Worm (Caenorhabditis elegans) whole organism, early embryonic: Measurements from ENCODE around the gene vap-1.

Experiments
- B0310.2 ChIP-seq: sonication (generic microtip); optimal IDR thresholded peaks from 2 replicates; lab custom pipeline; 2016; ENCODE audit warnings: mild to moderate bottlenecking, missing genetic modification characterization, missing compliant biosample characterization
- F13C5.2 ChIP-seq: sonication (generic microtip); optimal IDR thresholded peaks from 2 replicates; lab custom pipeline; 2017; ENCODE audit warnings: mild to moderate bottlenecking, missing genetic modification characterization, inconsistent platforms, missing compliant biosample characterization
- aly-1 ChIP-seq: sonication (generic microtip); optimal IDR thresholded peaks from 2 replicates; lab custom pipeline; 2016; ENCODE audit warnings: missing genetic modification characterization, missing compliant biosample characterization
- ama-1 ChIP-seq: fragments of 150-350 bp; optimal IDR thresholded peaks from 2 replicates; lab custom pipeline; 2014
- ceh-13 ChIP-seq: fragments of 200-800 bp; sonication (Bioruptor generic); optimal IDR thresholded peaks from 2 replicates; lab custom pipeline; 2018; ENCODE audit warnings: mild to moderate bottlenecking, missing genetic modification characterization, missing compliant biosample characterization
- ceh-36 ChIP-seq: sonication (generic microtip); optimal IDR thresholded peaks from 2 replicates; lab custom pipeline; 2016; ENCODE audit warnings: missing genetic modification characterization, inconsistent platforms, missing compliant biosample characterization
- ets-7 ChIP-seq: sonication (generic microtip); optimal IDR thresholded peaks from 2 replicates; lab custom pipeline; 2016; ENCODE audit warnings: missing genotype, missing genetic modification characterization, missing compliant biosample characterization
- flt-1 ChIP-seq: fragments of 200-800 bp; sonication (Bioruptor generic); IDR thresholded peaks from 2 replicates; pipeline ENCODE4 v1.3.6; 2022; ENCODE audit warnings: missing genetic modification characterization, missing compliant biosample characterization
- hmbx-1 ChIP-seq: sonication (generic microtip); optimal IDR thresholded peaks from 2 replicates; lab custom pipeline; 2016; ENCODE audit warnings: mild to moderate bottlenecking, missing genetic modification characterization, missing compliant biosample characterization
- hmg-4 ChIP-seq: fragments of 200-800 bp; sonication (Bioruptor generic); optimal IDR thresholded peaks from 2 replicates; lab custom pipeline; 2018; ENCODE audit warnings: mild to moderate bottlenecking, missing genetic modification characterization, missing compliant biosample characterization
- hnd-1 ChIP-seq: sonication (generic microtip); optimal IDR thresholded peaks from 2 replicates; lab custom pipeline; 2016; ENCODE audit warnings: missing genetic modification characterization, missing compliant biosample characterization
- pes-1 ChIP-seq: fragments of 200-800 bp; sonication (Bioruptor generic); IDR thresholded peaks from 2 replicates; pipeline ENCODE4 v1.3.6; 2022; ENCODE audit warnings: missing genetic modification reagents, missing genetic modification characterization, missing compliant biosample characterization
- scrt-1 ChIP-seq: fragments of 200-800 bp; sonication (Bioruptor generic); IDR thresholded peaks from 2 replicates; pipeline ENCODE4 v1.3.6; 2022; ENCODE audit warnings: missing genetic modification characterization, missing compliant biosample characterization
- sea-1 ChIP-seq: fragments of 200-800 bp; sonication (Bioruptor generic); conservative IDR thresholded peaks from 2 replicates; pipeline ENCODE4 v1.3.6; 2022; ENCODE audit warnings: missing genetic modification characterization, missing compliant biosample characterization
- tbx-11 ChIP-seq: fragments of 200-800 bp; sonication (Bioruptor generic); IDR thresholded peaks from 2 replicates; pipeline ENCODE4 v1.3.6; 2022; ENCODE audit warnings: missing genetic modification characterization, missing compliant biosample characterization
- tbx-37 ChIP-seq: fragments of 200-800 bp; sonication (Bioruptor generic); conservative IDR thresholded peaks from 2 replicates; pipeline ENCODE4 v1.3.6; 2022; ENCODE audit warnings: missing genetic modification reagents, missing genetic modification characterization, missing compliant biosample characterization
- tra-4 ChIP-seq: sonication (generic microtip); optimal IDR thresholded peaks from 2 replicates; lab custom pipeline; 2017; ENCODE audit warnings: missing genetic modification characterization, missing compliant biosample characterization

vap-1 gene

DNA sequence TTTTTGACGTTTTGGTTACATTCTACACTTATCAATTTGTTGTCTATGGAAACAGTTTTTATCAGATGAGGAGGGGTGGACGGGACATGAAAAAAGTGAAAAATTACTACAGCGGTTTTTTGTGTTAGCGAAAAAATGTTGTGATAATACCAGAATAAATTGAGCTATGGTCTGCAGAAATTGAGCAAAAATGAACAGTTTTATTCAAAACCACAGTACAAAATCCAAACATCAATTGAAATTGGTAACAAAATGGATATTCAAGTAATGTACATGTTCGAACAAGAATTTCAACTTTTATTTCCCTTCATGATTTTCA lies 28.2 kb upstream of the vap-1 start:
- TF ChIP-seq ets-7 (tag; lab: Kevin White, UChicago) (no peak), ceh-36 (tag; lab: Kevin White, UChicago) (no peak), flt-1 (GFP tag; lab: Robert Waterston, UW) (no peak), aly-1 (tag; lab: Kevin White, UChicago) (no peak), tbx-11 (GFP tag; lab: Robert Waterston, UW) (no peak), B0310.2 (no peak), tbx-37 (no peak), hmbx-1 (no peak), hmg-4 (GFP tag; lab: Kevin White, UChicago) (no peak), scrt-1 (no peak)

DNA sequence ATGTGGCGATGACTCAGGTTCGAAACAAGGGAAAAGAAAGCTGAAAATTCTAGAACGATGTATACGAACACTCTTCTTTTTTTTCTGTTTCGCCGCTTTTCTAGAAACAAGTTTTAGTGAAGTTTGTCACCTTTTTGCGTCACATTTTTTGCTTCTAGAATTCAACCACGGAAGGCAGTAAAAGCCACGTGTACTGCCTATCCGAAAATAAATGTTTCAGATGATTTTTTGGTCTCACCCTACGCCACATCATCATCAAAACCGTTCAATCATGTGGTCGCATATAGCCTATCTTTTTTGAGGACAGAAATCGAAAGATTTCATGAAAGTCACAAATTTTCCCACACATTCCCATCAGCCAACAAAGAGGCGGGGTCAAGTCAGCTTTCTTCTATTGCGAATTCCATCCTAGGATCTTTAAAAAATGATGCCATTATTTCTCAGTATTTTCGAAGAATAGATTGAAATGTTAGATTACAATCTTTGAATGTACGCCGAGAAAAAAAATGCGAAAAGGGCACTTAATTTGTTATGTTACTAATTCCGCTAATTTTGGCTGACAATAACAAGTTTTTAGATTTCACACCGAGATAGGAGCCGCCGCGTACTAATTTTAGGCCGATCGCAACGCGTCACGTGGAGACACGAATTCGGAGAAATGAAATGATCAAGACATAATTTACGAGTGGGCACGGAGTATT lies 27.7 kb upstream of the vap-1 start:
- TF ChIP-seq tra-4 (tag; lab: Kevin White, UChicago) (no peak), hnd-1 (tag; lab: Kevin White, UChicago) (no peak), pes-1 (GFP tag; lab: Robert Waterston, UW) (no peak), tbx-37 (no peak), ets-7 (tag; lab: Kevin White, UChicago) (no peak), F13C5.2 (no peak), flt-1 (GFP tag; lab: Robert Waterston, UW) (no peak), scrt-1 (no peak), sea-1 (GFP tag; lab: Robert Waterston, UW) (no peak), ceh-36 (tag; lab: Kevin White, UChicago) (no peak), aly-1 (tag; lab: Kevin White, UChicago) (no peak)

DNA sequence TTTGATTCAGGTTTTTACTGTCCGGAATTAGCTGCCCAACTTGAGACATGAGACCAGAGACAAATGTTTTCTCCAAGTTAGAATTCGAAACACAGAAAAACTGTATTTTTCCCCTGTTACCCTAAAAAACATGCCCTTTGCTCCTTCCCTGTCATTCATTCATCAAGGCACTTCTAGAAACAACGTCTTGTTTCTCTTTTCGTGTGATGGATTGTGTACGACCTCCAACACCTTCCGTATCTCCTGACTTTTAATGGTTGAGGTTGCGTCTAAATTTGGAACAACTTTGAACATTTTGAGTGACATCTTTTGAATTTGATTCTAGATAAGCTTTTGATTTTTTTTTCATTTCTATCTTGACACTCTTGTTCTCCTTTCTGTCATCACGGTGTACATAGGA lies 26.2 kb upstream of the vap-1 start:
- TF ChIP-seq F13C5.2 (no peak), tra-4 (tag; lab: Kevin White, UChicago) (no peak), ets-7 (tag; lab: Kevin White, UChicago) (no peak), ceh-36 (tag; lab: Kevin White, UChicago) (no peak), pes-1 (GFP tag; lab: Robert Waterston, UW) (no peak), tbx-11 (GFP tag; lab: Robert Waterston, UW) (no peak), hmbx-1 (no peak), flt-1 (GFP tag; lab: Robert Waterston, UW) (no peak), B0310.2 (no peak), scrt-1 (no peak), aly-1 (tag; lab: Kevin White, UChicago) (no peak), ceh-13 (GFP tag; lab: Kevin White, UChicago) (no peak), tbx-37 (no peak), sea-1 (GFP tag; lab: Robert Waterston, UW) (no peak), hnd-1 (tag; lab: Kevin White, UChicago) (no peak)

DNA sequence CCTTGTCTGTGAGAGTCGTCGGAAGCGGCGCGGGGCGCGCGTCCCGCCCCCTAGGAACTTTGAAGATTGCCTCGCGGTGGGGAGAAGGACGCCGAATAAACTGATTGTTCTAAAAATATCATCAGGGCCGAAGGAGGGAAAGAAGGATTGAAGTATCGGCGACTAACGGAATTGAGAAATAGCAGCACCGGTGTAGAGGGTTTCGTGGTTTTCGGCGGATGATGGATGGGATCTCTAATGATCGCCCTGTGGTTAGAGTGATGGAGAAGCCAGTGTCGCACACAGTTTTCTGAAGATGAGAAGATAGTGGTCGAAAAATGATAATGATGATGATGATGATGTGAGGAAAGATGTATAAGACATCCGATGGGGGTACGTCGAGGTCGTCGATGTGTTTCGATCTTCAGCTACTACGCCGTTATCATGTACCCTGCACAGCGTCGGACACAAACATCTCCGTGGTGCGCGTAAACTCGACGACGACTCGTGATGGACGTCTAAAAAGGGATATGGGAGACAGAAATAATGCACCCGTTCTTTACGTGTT lies 25.2 kb upstream of the vap-1 start, which contains the start of gene osm-11:
osm-11 (minus strand) TSS at position 51 of the 547 bp plus-strand sequence.
- TF ChIP-seq ama-1 (lab: Kevin White, UChicago) (no peak), sea-1 (GFP tag; lab: Robert Waterston, UW) (no peak), ets-7 (tag; lab: Kevin White, UChicago) (no peak), scrt-1 (no peak), hmg-4 (GFP tag; lab: Kevin White, UChicago) (no peak), ceh-13 (GFP tag; lab: Kevin White, UChicago) (no peak), ceh-36 (tag; lab: Kevin White, UChicago) (no peak), B0310.2 (no peak), tbx-37 (no peak), hnd-1 (tag; lab: Kevin White, UChicago) (no peak), aly-1 (tag; lab: Kevin White, UChicago) (no peak), F13C5.2 (no peak), pes-1 (GFP tag; lab: Robert Waterston, UW) (no peak), flt-1 (GFP tag; lab: Robert Waterston, UW) (no peak), tbx-11 (GFP tag; lab: Robert Waterston, UW) (no peak), hmbx-1 (no peak), tra-4 (tag; lab: Kevin White, UChicago) (no peak)

DNA sequence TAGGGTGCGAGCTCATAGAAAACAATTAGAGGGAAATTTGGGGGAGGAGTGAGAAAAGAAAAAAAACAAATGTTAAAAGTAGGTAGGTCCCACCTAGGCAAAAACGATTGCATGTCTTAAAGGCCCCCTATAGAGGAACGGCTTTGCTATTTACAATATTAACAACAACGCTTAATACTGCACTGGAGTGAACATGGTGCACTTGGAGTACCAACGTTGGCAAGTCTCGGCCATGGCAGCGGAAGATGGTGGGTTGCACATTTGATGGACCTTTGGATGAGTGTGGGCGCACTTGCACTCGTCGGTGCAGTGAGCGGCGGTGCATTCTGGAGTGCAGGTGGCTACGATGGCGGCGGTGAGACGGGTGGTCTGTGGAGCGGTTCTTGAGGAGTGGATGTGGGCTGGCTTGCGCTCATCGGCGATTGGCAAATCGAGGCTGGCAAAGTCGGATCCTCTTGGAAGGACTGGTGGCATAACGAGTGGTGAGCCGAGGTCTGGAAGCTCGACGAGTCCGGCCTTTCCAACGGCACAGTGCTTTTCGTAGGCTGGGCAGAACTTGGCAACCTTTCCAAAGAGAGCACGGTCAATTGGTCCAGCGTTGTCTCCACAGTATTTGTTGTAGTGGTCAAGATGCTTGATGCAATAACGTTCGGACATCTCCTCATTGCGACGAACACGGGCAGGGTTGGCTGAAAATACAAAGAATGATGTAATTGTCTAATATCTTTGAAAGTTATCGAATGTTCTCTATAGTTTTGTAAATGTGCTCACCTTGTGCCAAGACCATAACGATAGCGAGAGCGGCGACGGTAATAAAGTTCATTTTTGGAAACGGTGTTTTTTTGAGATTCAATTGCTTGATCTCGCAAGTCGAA lies 24.5 kb upstream of the vap-1 start:
- TF ChIP-seq hmbx-1 (no peak), aly-1 (tag; lab: Kevin White, UChicago) (no peak), scrt-1 (no peak), ceh-13 (GFP tag; lab: Kevin White, UChicago) (no peak), B0310.2 (no peak), ceh-36 (tag; lab: Kevin White, UChicago) (no peak), hnd-1 (tag; lab: Kevin White, UChicago) (no peak), tbx-37 (no peak), F13C5.2 (no peak), tra-4 (tag; lab: Kevin White, UChicago) (no peak), ets-7 (tag; lab: Kevin White, UChicago) (no peak), sea-1 (GFP tag; lab: Robert Waterston, UW) (no peak), ama-1 (lab: Kevin White, UChicago) (no peak), hmg-4 (GFP tag; lab: Kevin White, UChicago) (no peak), pes-1 (GFP tag; lab: Robert Waterston, UW) (no peak), tbx-11 (GFP tag; lab: Robert Waterston, UW) (no peak)

DNA sequence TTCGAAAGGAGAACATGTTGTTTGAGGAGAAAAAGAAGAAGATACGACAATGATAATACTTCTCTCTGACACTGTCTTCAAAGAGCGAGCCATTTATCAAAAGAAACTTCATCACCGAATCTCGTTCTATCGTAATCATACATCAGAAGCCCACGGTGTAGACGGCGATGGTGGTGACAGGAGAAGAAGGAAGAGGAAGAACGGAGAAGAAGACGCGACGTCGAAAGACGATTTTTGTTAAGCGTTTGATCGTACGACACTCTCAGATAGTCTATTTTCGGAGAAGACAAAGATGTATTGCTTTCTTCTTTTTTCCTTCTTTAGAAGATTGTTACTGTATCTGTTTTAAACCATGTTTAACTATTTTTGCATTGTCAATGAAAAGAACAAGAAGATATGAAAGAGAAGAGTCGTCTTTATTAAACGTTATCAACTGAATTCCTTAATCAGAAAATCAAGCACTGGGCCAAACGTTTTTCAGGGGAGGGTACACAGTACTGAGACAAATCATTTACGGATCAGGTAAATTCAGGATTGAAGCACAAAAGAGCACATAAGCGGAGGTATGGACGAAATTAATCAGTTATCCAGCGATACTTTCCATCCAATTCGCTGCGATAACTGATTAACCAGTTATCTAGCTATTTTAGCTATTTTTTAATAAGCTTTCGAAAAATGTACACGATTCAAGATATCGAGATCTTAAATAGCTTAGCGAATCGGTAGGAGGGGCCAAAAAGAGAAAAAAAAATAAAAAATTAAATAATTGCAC lies 23.6 kb upstream of the vap-1 start:
- TF ChIP-seq sea-1 (GFP tag; lab: Robert Waterston, UW) (no peak), ceh-36 (tag; lab: Kevin White, UChicago) (no peak), scrt-1 (no peak), hmg-4 (GFP tag; lab: Kevin White, UChicago) (no peak), tra-4 (tag; lab: Kevin White, UChicago) (no peak), aly-1 (tag; lab: Kevin White, UChicago) (no peak), ceh-13 (GFP tag; lab: Kevin White, UChicago) (no peak), flt-1 (GFP tag; lab: Robert Waterston, UW) (no peak), B0310.2 (no peak), pes-1 (GFP tag; lab: Robert Waterston, UW) (no peak), hnd-1 (tag; lab: Kevin White, UChicago) (no peak), tbx-11 (GFP tag; lab: Robert Waterston, UW) (no peak), ets-7 (tag; lab: Kevin White, UChicago) (no peak), hmbx-1 (no peak), ama-1 (lab: Kevin White, UChicago) (no peak), F13C5.2 (no peak), tbx-37 (no peak)
